Worm (Caenorhabditis elegans) whole organism, L2 larva: ENCODE data around the gene Y51H4A.1.

Source experiments
- alr-1 ChIP-seq: fragments of 150-350 bp; optimal IDR thresholded peaks from 2 replicates; lab custom pipeline; 2014; ENCODE audit warnings: missing biosample characterization, missing genetic modification characterization
- ama-1 ChIP-seq: fragments of 150-350 bp; optimal IDR thresholded peaks from 2 replicates; lab custom pipeline; 2018; ENCODE audit warnings: inconsistent platforms
- crh-2 ChIP-seq: sonication (generic microtip); optimal IDR thresholded peaks from 2 replicates; lab custom pipeline; 2017; ENCODE audit warnings: missing biosample characterization, missing genetic modification characterization
- elt-1 ChIP-seq: fragments of 150-350 bp; optimal IDR thresholded peaks from 2 replicates; lab custom pipeline; 2014; ENCODE audit warnings: missing biosample characterization, missing genetic modification characterization
- fos-1 ChIP-seq: fragments of 150-350 bp; optimal IDR thresholded peaks from 2 replicates; lab custom pipeline; 2014; ENCODE audit warnings: missing biosample characterization, missing genetic modification characterization
- lin-13 ChIP-seq: fragments of 150-350 bp; optimal IDR thresholded peaks from 2 replicates; lab custom pipeline; 2014; ENCODE audit warnings: missing biosample characterization, missing genetic modification reagents, missing genetic modification characterization
- nhr-12 ChIP-seq: fragments of 150-350 bp; optimal IDR thresholded peaks from 2 replicates; lab custom pipeline; 2014; ENCODE audit warnings: missing biosample characterization, missing genetic modification characterization
- nhr-6 ChIP-seq: fragments of 150-350 bp; optimal IDR thresholded peaks from 2 replicates; lab custom pipeline; 2014; ENCODE audit warnings: missing biosample characterization, missing genetic modification characterization
- nhr-77 ChIP-seq: fragments of 150-350 bp; optimal IDR thresholded peaks from 2 replicates; lab custom pipeline; 2014; ENCODE audit warnings: missing biosample characterization, missing genetic modification characterization
- snpc-4 ChIP-seq: fragments of 150-350 bp; optimal IDR thresholded peaks from 2 replicates; lab custom pipeline; 2014; ENCODE audit warnings: missing biosample characterization, missing genetic modification characterization
- unc-55 ChIP-seq: fragments of 150-350 bp; sonication (generic microtip); optimal IDR thresholded peaks from 3 replicates; lab custom pipeline; 2014; ENCODE audit warnings: missing biosample characterization, missing genetic modification reagents, missing genetic modification characterization
- unc-62 ChIP-seq: fragments of 150-350 bp; optimal IDR thresholded peaks from 2 replicates; lab custom pipeline; 2014; ENCODE audit warnings: missing biosample characterization, missing genetic modification reagents, missing genetic modification characterization

ce11 chrIV:16483273-16484204 is 6.4 kb upstream of the Y51H4A.1 start:
- TF ChIP-seq ama-1 (lab: Kevin White, UChicago) = no peak
- no peak for TF ChIP-seq elt-1
- no peak for TF ChIP-seq lin-13 (GFP tag; lab: Kevin White, UChicago)
- TF ChIP-seq snpc-4 (tag; lab: Kevin White, UChicago) = no peak
- TF ChIP-seq unc-62 = no peak
- TF ChIP-seq nhr-6 = no peak
- no peak for TF ChIP-seq nhr-77 (tag; lab: Kevin White, UChicago)
- no peak for TF ChIP-seq unc-55 (GFP tag; lab: Kevin White, UChicago)
- TF ChIP-seq nhr-12 (tag; lab: Kevin White, UChicago) = no peak
- TF ChIP-seq alr-1 (tag; lab: Kevin White, UChicago) = no peak
- TF ChIP-seq crh-2 (tag; lab: Kevin White, UChicago) = no peak
- TF ChIP-seq fos-1 (tag; lab: Kevin White, UChicago) = no peak
